Fruit fly (Drosophila melanogaster): ENCODE results near the gene sima.

Gene sima

DNA sequence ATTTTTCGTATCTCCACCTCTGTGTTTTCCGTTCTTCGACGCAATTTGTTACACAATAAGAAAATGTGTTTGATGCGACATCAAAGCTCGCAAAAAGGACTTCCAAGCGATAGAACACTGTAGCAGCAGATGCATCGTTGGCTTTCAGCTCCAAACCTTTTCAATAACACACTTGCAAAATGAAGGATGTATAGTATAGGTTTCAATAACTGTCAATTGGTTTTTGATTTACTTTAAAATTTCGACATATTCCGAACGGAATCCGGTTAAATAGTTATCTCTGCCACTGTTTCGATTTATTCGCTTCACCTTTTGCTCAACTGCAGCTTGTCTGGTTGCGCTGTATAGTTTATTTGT is 42.8 kb downstream of the sima start (continued):
- no peak for TF ChIP-seq CG1621 (tag; optimal IDR thresholded peaks at IDR 0.05)
- TF ChIP-seq CG11762 (GFP tag; optimal IDR thresholded peaks at IDR 0.05; ENCODE audit: insufficient read depth), result no peak
- peak; percentile 31 for TF ChIP-seq Eip75B (GFP tag; optimal IDR thresholded peaks at IDR 0.05)
- TF ChIP-seq fd59A (GFP tag; optimal IDR thresholded peaks at IDR 0.05), result peak; percentile 50
- TF ChIP-seq eg (GFP tag; IDR thresholded peaks at IDR 0.05), result 0 out of 3 replicates have a peak, but pooled peaks have one; percentile 52
- peak in 1 of 2 experiments; percentile 19 for TF ChIP-seq ss (GFP tag; optimal IDR thresholded peaks at IDR 0.05)
- peak; percentile 38 for TF ChIP-seq Sox14 (GFP tag; optimal IDR thresholded peaks at IDR 0.05)

DNA sequence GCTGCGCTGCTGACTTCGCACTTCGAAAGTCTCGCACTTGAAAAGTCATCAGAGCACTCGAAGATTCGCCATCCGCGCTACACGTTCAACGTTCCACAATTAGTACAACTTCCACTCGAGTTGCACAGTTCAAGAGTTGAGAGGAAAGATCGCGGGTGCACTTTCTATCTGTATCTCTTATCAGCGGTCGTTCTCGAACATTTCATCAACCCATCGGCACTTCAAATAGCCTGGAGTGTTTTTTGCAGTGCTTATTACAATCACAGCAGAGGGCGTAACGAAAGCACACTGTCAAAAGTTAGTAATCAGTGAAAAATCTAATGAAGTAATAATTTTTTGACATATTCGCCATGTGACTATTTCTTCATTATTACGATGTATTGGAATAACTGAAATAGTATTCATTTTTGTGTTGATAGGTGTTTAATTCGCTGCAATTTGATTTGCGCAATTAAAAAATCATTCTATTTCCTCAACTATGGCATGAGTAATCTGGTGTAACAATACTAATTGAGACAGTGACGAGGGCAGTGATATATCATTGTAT is 43.4 kb downstream of the sima start:
- TF ChIP-seq Sox15 (GFP tag; optimal IDR thresholded peaks at IDR 0.05), result peak; percentile 6
- TF ChIP-seq dsx (GFP tag; optimal IDR thresholded peaks at IDR 0.05; ENCODE audit: poor library complexity, severe bottlenecking), result no peak
- no peak for TF ChIP-seq fd59A (GFP tag; optimal IDR thresholded peaks at IDR 0.05)
- TF ChIP-seq CG6854 (GFP tag; optimal IDR thresholded peaks at IDR 0.05), result no peak
- TF ChIP-seq Blimp-1 (GFP tag; optimal IDR thresholded peaks at IDR 0.05), result no peak
- TF ChIP-seq CG6792 (GFP tag; optimal IDR thresholded peaks at IDR 0.05), result no peak
- TF ChIP-seq Ets96B (tag; optimal IDR thresholded peaks at IDR 0.05), result peak; percentile 27
- peak; percentile 62; the same call in 1 of the 2 replicates for TF ChIP-seq CG15336 (GFP tag; IDR thresholded peaks at IDR 0.05)
- no peak for TF ChIP-seq CG3919 (GFP tag; optimal IDR thresholded peaks at IDR 0.05)
- peak; percentile 65; the same call in 2 of the 3 replicates for TF ChIP-seq eg (GFP tag; IDR thresholded peaks at IDR 0.05)
- no peak for TF ChIP-seq cyc (GFP tag; optimal IDR thresholded peaks at IDR 0.05)
- no peak for TF ChIP-seq Eip75B (GFP tag; optimal IDR thresholded peaks at IDR 0.05)
- TF ChIP-seq Met (GFP tag; optimal IDR thresholded peaks at IDR 0.05), result peak; percentile 51
- TF ChIP-seq Hr38 (GFP tag; optimal IDR thresholded peaks at IDR 0.05), result no peak
- TF ChIP-seq CG10669 (GFP tag; optimal IDR thresholded peaks at IDR 0.05), result peak; percentile 13
- peak; percentile 10 for TF ChIP-seq CG34406 (GFP tag; optimal IDR thresholded peaks at IDR 0.05)
- 0 out of 2 replicates have a peak, but pooled peaks have one; percentile 16 for TF ChIP-seq CG11294 (GFP tag; IDR thresholded peaks at IDR 0.05)
- no peak for TF ChIP-seq CG6808 (GFP tag; optimal IDR thresholded peaks at IDR 0.05)
- peak; percentile 44 for TF ChIP-seq OdsH (GFP tag; optimal IDR thresholded peaks at IDR 0.05)
- TF ChIP-seq CG9139 (GFP tag; optimal IDR thresholded peaks at IDR 0.05), result no peak
- TF ChIP-seq Smox (GFP tag; optimal IDR thresholded peaks at IDR 0.05), result no peak
- no peak for TF ChIP-seq CG11902 (GFP tag; optimal IDR thresholded peaks at IDR 0.05)
- TF ChIP-seq vri (GFP tag; optimal IDR thresholded peaks at IDR 0.05), result no peak
- TF ChIP-seq CG7368 (GFP tag; optimal IDR thresholded peaks at IDR 0.05), result no peak
- TF ChIP-seq Eip78C (GFP tag), result no peak
- no peak for TF ChIP-seq Ets21C (GFP tag; optimal IDR thresholded peaks at IDR 0.05)
- TF ChIP-seq ss (GFP tag; optimal IDR thresholded peaks at IDR 0.05), result no peak
- TF ChIP-seq fkh (GFP tag; optimal IDR thresholded peaks at IDR 0.05), result no peak
- TF ChIP-seq CG10631 (GFP tag; optimal IDR thresholded peaks at IDR 0.05), result no peak
- no peak for TF ChIP-seq CG16779 (tag; optimal IDR thresholded peaks at IDR 0.05)
- TF ChIP-seq CG32006 (GFP tag; optimal IDR thresholded peaks at IDR 0.05), result peak; percentile 46
- peak; percentile 93 for TF ChIP-seq svp (GFP tag)
- peak; percentile 7 for TF ChIP-seq CG4318 (GFP tag; optimal IDR thresholded peaks at IDR 0.05)
- peak; percentile 21 for TF ChIP-seq CG1621 (tag; optimal IDR thresholded peaks at IDR 0.05)
- no peak for TF ChIP-seq CG6276 (GFP tag; optimal IDR thresholded peaks at IDR 0.05)
- no peak for TF ChIP-seq Lpt (GFP tag; optimal IDR thresholded peaks at IDR 0.05)
- TF ChIP-seq lz (GFP tag; optimal IDR thresholded peaks at IDR 0.05), result no peak
- TF ChIP-seq salr (GFP tag; optimal IDR thresholded peaks at IDR 0.05), result peak in 1 of 2 experiments; percentile 40
- peak; percentile 4 for TF ChIP-seq Sox14 (GFP tag; optimal IDR thresholded peaks at IDR 0.05)
- peak; percentile 15 for TF ChIP-seq CG8319 (GFP tag; optimal IDR thresholded peaks at IDR 0.05)
- no peak for TF ChIP-seq achi (GFP tag; optimal IDR thresholded peaks at IDR 0.05)
- peak; percentile 71 for TF ChIP-seq CG6163 (GFP tag; IDR thresholded peaks at IDR 0.05)
- peak; percentile 39 for TF ChIP-seq acj6 (GFP tag; optimal IDR thresholded peaks at IDR 0.05)
- TF ChIP-seq topi (GFP tag; optimal IDR thresholded peaks at IDR 0.05), result no peak
- TF ChIP-seq esn (GFP tag; optimal IDR thresholded peaks at IDR 0.05), result no peak
- peak; percentile 25 for TF ChIP-seq CG8632 (GFP tag; optimal IDR thresholded peaks at IDR 0.05)
- TF ChIP-seq Eip93F (GFP tag; optimal IDR thresholded peaks at IDR 0.05), result no peak
